Worm (Caenorhabditis elegans): Measurements from ENCODE around the gene dpr-1.

The dpr-1 gene

ce11 chrV:13909400-13909799, 32.6 kb downstream of the dpr-1 start, which contains the start of gene C06B3.7:
Gene C06B3.7, plus strand, starts transcription at chrV:13909686.
- no peak for TF ChIP-seq bed-3 (GFP tag; optimal IDR thresholded peaks at IDR 0.05)
- no peak for TF ChIP-seq mls-2 (tag; optimal IDR thresholded peaks at IDR 0.05)
- no peak for TF ChIP-seq mep-1 (tag; optimal IDR thresholded peaks at IDR 0.05)
- no peak for TF ChIP-seq elt-3 (tag; optimal IDR thresholded peaks at IDR 0.05)
- no peak for TF ChIP-seq lsy-2 (tag; optimal IDR thresholded peaks at IDR 0.05)
- no peak for TF ChIP-seq flh-1 (GFP tag; optimal IDR thresholded peaks at IDR 0.05)
- no peak for TF ChIP-seq unc-39 (tag; optimal IDR thresholded peaks at IDR 0.05)
- TF ChIP-seq ceh-39 (tag; optimal IDR thresholded peaks at IDR 0.05) = no peak
- no peak for TF ChIP-seq nhr-2 (tag; optimal IDR thresholded peaks at IDR 0.05)
- TF ChIP-seq lin-32 (GFP tag; optimal IDR thresholded peaks at IDR 0.05) = no peak
- TF ChIP-seq hlh-1 (tag; optimal IDR thresholded peaks at IDR 0.05) = no peak
- TF ChIP-seq ces-1 (GFP tag; optimal IDR thresholded peaks at IDR 0.05) = no peak
- TF ChIP-seq snpc-4 (tag; optimal IDR thresholded peaks at IDR 0.05) = no peak
- no peak for TF ChIP-seq pha-4 (tag; optimal IDR thresholded peaks at IDR 0.05)
- no peak for TF ChIP-seq ham-2 (GFP tag; optimal IDR thresholded peaks at IDR 0.05)
- no peak for TF ChIP-seq nhr-76 (tag; optimal IDR thresholded peaks at IDR 0.05)
- TF ChIP-seq blmp-1 (tag; optimal IDR thresholded peaks at IDR 0.05) = no peak
- no peak for TF ChIP-seq zip-8 (tag; optimal IDR thresholded peaks at IDR 0.05)
- TF ChIP-seq unc-62 (GFP tag; optimal IDR thresholded peaks at IDR 0.05) = no peak
- TF ChIP-seq nhr-237 (tag; optimal IDR thresholded peaks at IDR 0.05) = no peak

ce11 chrV:13908916-13909176, 33.1 kb downstream of the dpr-1 start, which contains the start of gene C06B3.6:
Gene C06B3.6, minus strand, starts transcription at chrV:13908967.
- TF ChIP-seq elt-1 (tag; optimal IDR thresholded peaks at IDR 0.05; ENCODE audit: borderline replicate concordance, insufficient read depth) (no peak), M03D4.4 (tag; optimal IDR thresholded peaks at IDR 0.05) (no peak), ztf-11 (tag; optimal IDR thresholded peaks at IDR 0.05) (no peak), unc-62 (GFP tag; optimal IDR thresholded peaks at IDR 0.05) (no peak), flh-1 (GFP tag; optimal IDR thresholded peaks at IDR 0.05) (no peak), lin-32 (GFP tag; optimal IDR thresholded peaks at IDR 0.05) (no peak), unc-39 (tag; optimal IDR thresholded peaks at IDR 0.05) (no peak), tbx-8 (GFP tag; optimal IDR thresholded peaks at IDR 0.05) (no peak), ceh-43 (GFP tag; optimal IDR thresholded peaks at IDR 0.05) (no peak), mab-5 (tag; optimal IDR thresholded peaks at IDR 0.05) (no peak), ces-1 (GFP tag; optimal IDR thresholded peaks at IDR 0.05) (no peak), snpc-4 (tag; optimal IDR thresholded peaks at IDR 0.05) (no peak)

- no peak for TF ChIP-seq nhr-2 (tag; optimal IDR thresholded peaks at IDR 0.05)
- no peak for TF ChIP-seq zip-8 (tag; optimal IDR thresholded peaks at IDR 0.05)
- TF ChIP-seq mep-1 (tag; optimal IDR thresholded peaks at IDR 0.05) = no peak
These were observed 33.7 kb downstream of the dpr-1 start for ce11 chrV:13908120-13908915.

ce11 chrV:13907557-13908104, 34.4 kb downstream of the dpr-1 start:
- TF ChIP-seq ces-1 (GFP tag; optimal IDR thresholded peaks at IDR 0.05) = no peak
- no peak for TF ChIP-seq blmp-1 (tag; optimal IDR thresholded peaks at IDR 0.05)
- TF ChIP-seq mab-5 (tag; optimal IDR thresholded peaks at IDR 0.05) = no peak
- no peak for TF ChIP-seq ztf-11 (tag; optimal IDR thresholded peaks at IDR 0.05)
- TF ChIP-seq unc-120 (tag; optimal IDR thresholded peaks at IDR 0.05; ENCODE audit: poor library complexity, severe bottlenecking) = no peak
- TF ChIP-seq mls-2 (tag; optimal IDR thresholded peaks at IDR 0.05) = no peak
- no peak for TF ChIP-seq flh-1 (GFP tag; optimal IDR thresholded peaks at IDR 0.05)
- TF ChIP-seq ham-2 (GFP tag; optimal IDR thresholded peaks at IDR 0.05) = no peak
- no peak for TF ChIP-seq nhr-237 (tag; optimal IDR thresholded peaks at IDR 0.05)
- TF ChIP-seq drap-1 (GFP tag; optimal IDR thresholded peaks at IDR 0.05) = no peak
- no peak for TF ChIP-seq ceh-43 (GFP tag; optimal IDR thresholded peaks at IDR 0.05)
- no peak for TF ChIP-seq elt-1 (tag; optimal IDR thresholded peaks at IDR 0.05; ENCODE audit: borderline replicate concordance, insufficient read depth)
- no peak for TF ChIP-seq tbx-8 (GFP tag; optimal IDR thresholded peaks at IDR 0.05)
- no peak for TF ChIP-seq lin-13 (tag; optimal IDR thresholded peaks at IDR 0.05)
- TF ChIP-seq sptf-1 (tag; optimal IDR thresholded peaks at IDR 0.05) = no peak
- TF ChIP-seq snpc-4 (tag; optimal IDR thresholded peaks at IDR 0.05) = no peak
- TF ChIP-seq nhr-28 (tag; optimal IDR thresholded peaks at IDR 0.05) = no peak
- TF ChIP-seq mep-1 (tag; optimal IDR thresholded peaks at IDR 0.05) = no peak
